Fruit fly (Drosophila melanogaster) whole organism, prepupa: Measurements from ENCODE around the gene CG13733.

ENCODE experiments used
- Blimp-1 ChIP-seq: fragments of 200-800 bp; sonication (Bioruptor generic); optimal IDR thresholded peaks from 3 replicates; lab custom pipeline; 2017; ENCODE audit warnings: missing biosample characterization, missing genetic modification characterization, mild to moderate bottlenecking, moderate library complexity, missing genetic modification reagents
- CG11294 ChIP-seq: fragments of 200-800 bp; sonication (Bioruptor generic); IDR thresholded peaks from 2 replicates; pipeline ENCODE4 v1.3.6; 2022; ENCODE audit warnings: missing biosample characterization, missing genetic modification characterization
- CG11902 ChIP-seq: fragments of 200-800 bp; sonication (Bioruptor generic); optimal IDR thresholded peaks from 3 replicates; lab custom pipeline; 2016; ENCODE audit warnings: missing biosample characterization, missing genetic modification characterization
- CG15336 ChIP-seq: fragments of 200-800 bp; sonication (Bioruptor generic); IDR thresholded peaks from 2 replicates; pipeline ENCODE4 v1.3.6; 2022; ENCODE audit warnings: missing biosample characterization, missing genetic modification characterization
- CG1621 ChIP-seq: fragments of 200-800 bp; sonication (Bioruptor generic); optimal IDR thresholded peaks from 3 replicates; lab custom pipeline; 2018; ENCODE audit warnings: missing biosample characterization, mild to moderate bottlenecking, missing genetic modification characterization
- CG16779 ChIP-seq: fragments of 200-800 bp; sonication (Bioruptor generic); optimal IDR thresholded peaks from 3 replicates; lab custom pipeline; 2017; ENCODE audit warnings: missing biosample characterization, mild to moderate bottlenecking, missing genetic modification characterization
- CG3032 ChIP-seq: fragments of 200-800 bp; optimal IDR thresholded peaks from 2 replicates; lab custom pipeline; 2019; ENCODE audit warnings: missing biosample characterization, mild to moderate bottlenecking, missing genetic modification characterization, moderate library complexity
- CG31627 ChIP-seq: fragments of 200-800 bp; sonication (Bioruptor generic); optimal IDR thresholded peaks from 3 replicates; lab custom pipeline; 2016; ENCODE audit warnings: missing biosample characterization, missing genetic modification characterization
- CG32006 ChIP-seq: fragments of 200-800 bp; sonication (Bioruptor generic); optimal IDR thresholded peaks from 3 replicates; lab custom pipeline; 2017; ENCODE audit warnings: missing biosample characterization, mild to moderate bottlenecking, missing genetic modification characterization
- CG34406 ChIP-seq: fragments of 200-800 bp; sonication (Bioruptor generic); optimal IDR thresholded peaks from 3 replicates; lab custom pipeline; 2016; ENCODE audit warnings: missing biosample characterization, missing genetic modification characterization
- CG3919 ChIP-seq: fragments of 200-800 bp; sonication (Bioruptor generic); optimal IDR thresholded peaks from 3 replicates; lab custom pipeline; 2016; ENCODE audit warnings: missing biosample characterization, missing genetic modification characterization
- CG6276 ChIP-seq: fragments of 200-800 bp; sonication (Bioruptor generic); optimal IDR thresholded peaks from 2 replicates; lab custom pipeline; 2017; ENCODE audit warnings: missing biosample characterization, mild to moderate bottlenecking, missing genetic modification characterization
- CG6792 ChIP-seq: fragments of 200-800 bp; sonication (Bioruptor generic); optimal IDR thresholded peaks from 3 replicates; lab custom pipeline; 2016; ENCODE audit warnings: missing biosample characterization, missing genetic modification characterization
- CG6808 ChIP-seq: fragments of 200-800 bp; sonication (Bioruptor generic); optimal IDR thresholded peaks from 3 replicates; lab custom pipeline; 2017; ENCODE audit warnings: missing biosample characterization, missing genetic modification characterization, mild to moderate bottlenecking, moderate library complexity, missing genetic modification reagents
- CG6854 ChIP-seq: fragments of 200-800 bp; sonication (Bioruptor generic); optimal IDR thresholded peaks from 2 replicates; lab custom pipeline; 2017; ENCODE audit warnings: missing biosample characterization, mild to moderate bottlenecking, missing genetic modification characterization
- CG7368 ChIP-seq: fragments of 200-800 bp; sonication (Bioruptor generic); optimal IDR thresholded peaks from 3 replicates; lab custom pipeline; 2016; ENCODE audit warnings: missing biosample characterization, missing genetic modification characterization
- CG8119 ChIP-seq: fragments of 200-800 bp; sonication (Bioruptor generic); IDR thresholded peaks from 3 replicates; pipeline ENCODE4 v1.3.6; 2022; ENCODE audit warnings: missing biosample characterization, missing genetic modification characterization
- CG8319 ChIP-seq: fragments of 200-800 bp; sonication (Bioruptor generic); optimal IDR thresholded peaks from 3 replicates; lab custom pipeline; 2016; ENCODE audit warnings: missing biosample characterization, missing genetic modification characterization
- CG8632 ChIP-seq: fragments of 200-800 bp; sonication (Bioruptor generic); optimal IDR thresholded peaks from 3 replicates; lab custom pipeline; 2016; ENCODE audit warnings: missing biosample characterization, missing genetic modification characterization
- CG9139 ChIP-seq: fragments of 200-800 bp; sonication (Bioruptor generic); optimal IDR thresholded peaks from 3 replicates; lab custom pipeline; 2017; ENCODE audit warnings: missing biosample characterization, mild to moderate bottlenecking, missing genetic modification characterization
- Eip75B ChIP-seq: fragments of 200-800 bp; sonication (Bioruptor generic); optimal IDR thresholded peaks from 3 replicates; lab custom pipeline; 2016; ENCODE audit warnings: missing biosample characterization, missing genetic modification characterization
- Eip78C ChIP-seq: fragments of 200-800 bp; sonication (Bioruptor generic); peaks from one replicate; lab custom pipeline; 2016; ENCODE audit warnings: missing biosample characterization, missing genetic modification characterization
- Eip93F ChIP-seq: fragments of 200-800 bp; sonication (Bioruptor generic); optimal IDR thresholded peaks from 2 replicates; lab custom pipeline; 2016; ENCODE audit warnings: missing biosample characterization, mild to moderate bottlenecking, missing genetic modification characterization
- Ets21C ChIP-seq: fragments of 200-800 bp; sonication (Bioruptor generic); optimal IDR thresholded peaks from 3 replicates; lab custom pipeline; 2016; ENCODE audit warnings: missing biosample characterization, missing genetic modification characterization
- Ets96B ChIP-seq: fragments of 200-800 bp; optimal IDR thresholded peaks from 2 replicates; lab custom pipeline; 2019; ENCODE audit warnings: missing biosample characterization, mild to moderate bottlenecking, missing genetic modification characterization, moderate library complexity
- Gug ChIP-seq: fragments of 200-800 bp; sonication (Bioruptor generic); IDR thresholded peaks from 2 replicates; pipeline ENCODE4 v1.3.6; 2022; ENCODE audit warnings: missing biosample characterization, missing genetic modification characterization
- Hr38 ChIP-seq: sonication (Bioruptor generic); optimal IDR thresholded peaks from 2 replicates; lab custom pipeline; 2016; ENCODE audit warnings: missing biosample characterization, missing genetic modification characterization
- Met ChIP-seq: fragments of 200-800 bp; sonication (Bioruptor generic); optimal IDR thresholded peaks from 3 replicates; lab custom pipeline; 2016; ENCODE audit warnings: missing biosample characterization, missing genetic modification characterization
- OdsH ChIP-seq: fragments of 200-800 bp; sonication (Bioruptor generic); optimal IDR thresholded peaks from 3 replicates; lab custom pipeline; 2016; ENCODE audit warnings: missing biosample characterization, missing genetic modification characterization
- Smox ChIP-seq: fragments of 200-800 bp; sonication (Bioruptor generic); optimal IDR thresholded peaks from 3 replicates; lab custom pipeline; 2016; ENCODE audit warnings: missing biosample characterization, missing genetic modification characterization
- Sox102F ChIP-seq: fragments of 200-800 bp; sonication (Bioruptor generic); optimal IDR thresholded peaks from 2 replicates; lab custom pipeline; 2016; ENCODE audit warnings: missing biosample characterization, mild to moderate bottlenecking, missing genetic modification characterization
- Sox14 ChIP-seq: fragments of 200-800 bp; sonication (Bioruptor generic); optimal IDR thresholded peaks from 3 replicates; lab custom pipeline; 2016; ENCODE audit warnings: missing biosample characterization, missing genetic modification characterization
- Sox15 ChIP-seq: fragments of 200-800 bp; sonication (Bioruptor generic); optimal IDR thresholded peaks from 3 replicates; lab custom pipeline; 2016; ENCODE audit warnings: missing biosample characterization, missing genetic modification characterization
- acj6 ChIP-seq: fragments of 200-800 bp; sonication (Bioruptor generic); optimal IDR thresholded peaks from 3 replicates; lab custom pipeline; 2016; ENCODE audit warnings: missing biosample characterization, missing genetic modification characterization
- cyc ChIP-seq: fragments of 200-800 bp; sonication (Bioruptor generic); optimal IDR thresholded peaks from 3 replicates; lab custom pipeline; 2016; ENCODE audit warnings: missing biosample characterization, missing genetic modification characterization
- dac ChIP-seq: fragments of 200-800 bp; sonication (Bioruptor generic); optimal IDR thresholded peaks from 2 replicates; lab custom pipeline; 2017; ENCODE audit warnings: missing biosample characterization, mild to moderate bottlenecking, missing genetic modification characterization
- dsx ChIP-seq: fragments of 200-800 bp; optimal IDR thresholded peaks from 3 replicates; lab custom pipeline; 2019; ENCODE audit warnings: missing biosample characterization, mild to moderate bottlenecking, missing genetic modification characterization, moderate library complexity; ENCODE audit not compliant: poor library complexity, severe bottlenecking
- eg ChIP-seq: fragments of 200-800 bp; sonication (Bioruptor generic); IDR thresholded peaks from 3 replicates; pipeline ENCODE4 v1.3.6; 2022; ENCODE audit warnings: missing biosample characterization, missing genetic modification characterization
- esn ChIP-seq: fragments of 200-800 bp; sonication (Bioruptor generic); optimal IDR thresholded peaks from 2 replicates; lab custom pipeline; 2016; ENCODE audit warnings: missing biosample characterization, mild to moderate bottlenecking, missing genetic modification characterization, moderate library complexity
- fd59A ChIP-seq: fragments of 200-800 bp; sonication (Bioruptor generic); optimal IDR thresholded peaks from 2 replicates; lab custom pipeline; 2017; ENCODE audit warnings: missing biosample characterization, mild to moderate bottlenecking, missing genetic modification characterization, missing genetic modification reagents
- fd85E ChIP-seq: fragments of 200-800 bp; sonication (Bioruptor generic); optimal IDR thresholded peaks from 3 replicates; lab custom pipeline; 2016; ENCODE audit warnings: missing biosample characterization, missing genetic modification characterization
- fkh ChIP-seq: fragments of 200-800 bp; sonication (Bioruptor generic); optimal IDR thresholded peaks from 3 replicates; lab custom pipeline; 2017; ENCODE audit warnings: missing biosample characterization, mild to moderate bottlenecking, missing genetic modification characterization, moderate library complexity
- lz ChIP-seq: fragments of 200-800 bp; sonication (Bioruptor generic); optimal IDR thresholded peaks from 3 replicates; lab custom pipeline; 2016; ENCODE audit warnings: missing biosample characterization, missing genetic modification characterization
- net ChIP-seq: fragments of 200-800 bp; sonication (Bioruptor generic); optimal IDR thresholded peaks from 3 replicates; lab custom pipeline; 2016; ENCODE audit warnings: missing biosample characterization, missing genetic modification characterization
- pdm3 ChIP-seq: fragments of 200-800 bp; sonication (Bioruptor generic); optimal IDR thresholded peaks from 3 replicates; lab custom pipeline; 2016; ENCODE audit warnings: missing biosample characterization, missing genetic modification characterization
- salr ChIP-seq, 2 experiments: fragments of 200-800 bp; sonication (Bioruptor generic); optimal IDR thresholded peaks; 3 replicates each; lab custom pipeline; 2016 to 2018; ENCODE audit warnings: missing biosample characterization in 2 of 2, missing genetic modification characterization in 2 of 2, mild to moderate bottlenecking in 1 of 2
- spab ChIP-seq: fragments of 200-800 bp; sonication (Bioruptor generic); optimal IDR thresholded peaks from 2 replicates; lab custom pipeline; 2017; ENCODE audit warnings: missing biosample characterization, mild to moderate bottlenecking, missing genetic modification characterization, missing genetic modification reagents
- ss ChIP-seq, 2 experiments: fragments of 200-800 bp; sonication (Bioruptor generic); optimal IDR thresholded peaks; 2 replicates in 1 of 2; 3 replicates in 1 of 2; lab custom pipeline; 2017 to 2018; ENCODE audit warnings: mild to moderate bottlenecking in 2 of 2, missing biosample characterization in 2 of 2, missing genetic modification characterization in 2 of 2, moderate library complexity in 1 of 2
- svp ChIP-seq: fragments of 200-800 bp; sonication (Bioruptor generic); peaks from one replicate; lab custom pipeline; 2016; ENCODE audit warnings: missing biosample characterization, missing genetic modification characterization
- topi ChIP-seq: fragments of 200-800 bp; sonication (Bioruptor generic); optimal IDR thresholded peaks from 3 replicates; lab custom pipeline; 2016; ENCODE audit warnings: missing biosample characterization, missing genetic modification characterization
- vri ChIP-seq: fragments of 200-800 bp; sonication (Bioruptor generic); optimal IDR thresholded peaks from 3 replicates; lab custom pipeline; 2016; ENCODE audit warnings: missing biosample characterization, mild to moderate bottlenecking, missing genetic modification characterization

CG13733 gene

DNA sequence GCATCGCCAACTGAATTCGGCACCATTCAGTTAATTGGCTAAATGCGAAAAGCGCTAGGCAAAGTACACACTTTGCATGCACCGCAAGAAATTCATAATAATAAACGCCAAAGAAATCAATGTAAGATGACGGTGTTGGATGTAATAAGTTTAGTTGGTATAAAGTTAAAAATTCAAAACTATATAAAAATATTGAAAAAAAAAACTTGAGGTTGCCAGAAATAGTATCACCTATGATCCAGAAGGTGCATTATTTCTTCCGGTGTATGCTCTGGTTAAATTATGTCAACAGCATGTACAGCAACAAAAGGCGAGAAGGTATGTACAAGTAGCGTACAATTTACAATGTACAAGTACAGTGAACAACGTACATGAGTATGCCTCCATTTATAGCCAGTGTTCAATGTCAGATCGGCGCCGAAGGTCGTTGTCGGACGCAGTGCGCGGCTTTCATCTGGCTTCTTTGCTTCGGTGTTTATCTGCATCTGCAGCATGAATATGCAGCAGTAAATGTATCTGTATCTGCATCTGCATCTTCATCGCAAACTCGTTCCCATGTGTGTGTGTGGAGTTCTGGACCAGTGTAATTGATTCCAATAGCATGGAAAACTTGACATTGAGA, 18.3 kb upstream of the CG13733 start:
- peak; percentile 84 for TF ChIP-seq CG3032 (tag; lab: Kevin White, UChicago)
- no peak for TF ChIP-seq Blimp-1 (GFP tag; lab: Kevin White, UChicago)
- peak; percentile 79 for TF ChIP-seq CG9139 (GFP tag; lab: Kevin White, UChicago)
- TF ChIP-seq CG34406 (GFP tag; lab: Kevin White, UChicago) = peak; percentile 82
- TF ChIP-seq acj6 = peak; percentile 86
- TF ChIP-seq esn (GFP tag; lab: Kevin White, UChicago) = peak; percentile 63
- no peak for TF ChIP-seq Eip93F (GFP tag; lab: Kevin White, UChicago)
- TF ChIP-seq CG8119 (GFP tag; lab: Robert Waterston, UW) = peak; percentile 86
- peak; percentile 43 for TF ChIP-seq Sox102F (GFP tag; lab: Kevin White, UChicago)
- TF ChIP-seq lz (GFP tag; lab: Kevin White, UChicago) = peak; percentile 42
- peak; percentile 83 for TF ChIP-seq CG7368
- peak; percentile 84 for TF ChIP-seq Eip75B (GFP tag; lab: Kevin White, UChicago)
- TF ChIP-seq Met (GFP tag; lab: Kevin White, UChicago) = peak; percentile 51
- peak; percentile 81 for TF ChIP-seq CG15336 (GFP tag; lab: Robert Waterston, UW)
- peak; percentile 55 for TF ChIP-seq cyc (GFP tag; lab: Kevin White, UChicago)
- peak; percentile 87 for TF ChIP-seq CG32006 (GFP tag; lab: Kevin White, UChicago)
- TF ChIP-seq Sox14 = peak; percentile 85
- TF ChIP-seq ss (GFP tag; optimal IDR thresholded peaks at IDR 0.05; lab: Kevin White, UChicago) = peak; percentile 69 to 88
- TF ChIP-seq dac = peak; percentile 59
- peak; percentile 80 for TF ChIP-seq CG8632 (GFP tag; lab: Kevin White, UChicago)
- peak; percentile 68 for TF ChIP-seq Gug (GFP tag; lab: Robert Waterston, UW)
- TF ChIP-seq CG6854 = no peak
- no peak for TF ChIP-seq Hr38
- TF ChIP-seq CG6792 (GFP tag; lab: Kevin White, UChicago) = peak; percentile 75
- TF ChIP-seq CG11294 (GFP tag; lab: Robert Waterston, UW) = peak; percentile 45; the same call in 1 of the 2 replicates
- TF ChIP-seq pdm3 = peak; percentile 85
- TF ChIP-seq topi (GFP tag; lab: Kevin White, UChicago) = peak; percentile 67
- TF ChIP-seq CG6276 (GFP tag; lab: Kevin White, UChicago) = peak; percentile 72
- TF ChIP-seq net (GFP tag; lab: Kevin White, UChicago) = peak; percentile 84
- peak; percentile 78 for TF ChIP-seq fd59A (GFP tag; lab: Kevin White, UChicago)
- peak; percentile 65 for TF ChIP-seq CG11902 (GFP tag; lab: Kevin White, UChicago)
- TF ChIP-seq CG6808 (GFP tag; lab: Kevin White, UChicago) = peak; percentile 86
- peak; percentile 82 for TF ChIP-seq spab (GFP tag; lab: Kevin White, UChicago)
- peak; percentile 61 to 82 for TF ChIP-seq salr (GFP tag; optimal IDR thresholded peaks at IDR 0.05; lab: Kevin White, UChicago)
- no peak for TF ChIP-seq vri (GFP tag; lab: Kevin White, UChicago)
- peak; percentile 85 for TF ChIP-seq OdsH (GFP tag; lab: Kevin White, UChicago)
- TF ChIP-seq CG8319 (GFP tag; lab: Kevin White, UChicago) = peak; percentile 71
- peak; percentile 98 for TF ChIP-seq Eip78C (GFP tag; lab: Kevin White, UChicago)
- peak; percentile 73 for TF ChIP-seq CG16779 (tag; lab: Kevin White, UChicago)
- no peak for TF ChIP-seq Ets21C (GFP tag; lab: Kevin White, UChicago)
- TF ChIP-seq Sox15 = peak; percentile 68
- TF ChIP-seq Ets96B (tag; lab: Kevin White, UChicago) = peak; percentile 81
- TF ChIP-seq CG31627 (GFP tag; lab: Kevin White, UChicago) = peak; percentile 43
- TF ChIP-seq fd85E (GFP tag; lab: Kevin White, UChicago) = no peak
- peak; percentile 2 for TF ChIP-seq fkh
- peak; percentile 74 for TF ChIP-seq CG1621 (tag; lab: Kevin White, UChicago)
- TF ChIP-seq CG3919 = peak; percentile 89
- peak; percentile 77 for TF ChIP-seq svp (GFP tag; lab: Kevin White, UChicago)
- TF ChIP-seq dsx (GFP tag; lab: Kevin White, UChicago) = peak; percentile 71
- peak; percentile 84 for TF ChIP-seq eg (GFP tag; lab: Robert Waterston, UW)
- peak; percentile 37 for TF ChIP-seq Smox (GFP tag; lab: Kevin White, UChicago)
